Worm (Caenorhabditis elegans) whole organism, L1 larva: ENCODE measurements around the gene ZK666.2.

Experiments
- F16B12.6 ChIP-seq: fragments of 150-350 bp; optimal IDR thresholded peaks from 2 replicates; lab custom pipeline; 2014; ENCODE audit warnings: missing biosample characterization, missing genetic modification characterization
- ama-1 ChIP-seq: fragments of 150-350 bp; optimal IDR thresholded peaks from 2 replicates; lab custom pipeline; 2014
- ceh-90 ChIP-seq: sonication (generic microtip); optimal IDR thresholded peaks from 2 replicates; lab custom pipeline; 2016; ENCODE audit warnings: missing genetic modification characterization, missing compliant biosample characterization
- lsy-2 ChIP-seq, 2 experiments: fragments of 150-350 bp; optimal IDR thresholded peaks; 2 replicates each; lab custom pipeline; 2014; ENCODE audit warnings: missing biosample characterization in 2 of 2, missing genetic modification characterization in 2 of 2
- pqm-1 ChIP-seq: sonication (generic microtip); optimal IDR thresholded peaks from 3 replicates; lab custom pipeline; 2017; ENCODE audit warnings: missing biosample characterization, missing genetic modification characterization
- xbp-1 ChIP-seq: sonication (generic microtip); optimal IDR thresholded peaks from 2 replicates; lab custom pipeline; 2016; ENCODE audit warnings: missing genetic modification characterization, missing compliant biosample characterization
- ztf-11 ChIP-seq, 2 experiments: sonication (generic microtip); optimal IDR thresholded peaks; 2 replicates each; lab custom pipeline; 2016 to 2017; ENCODE audit warnings: missing genetic modification characterization in 2 of 2, missing biosample characterization in 1 of 2, missing compliant biosample characterization in 1 of 2

DNA sequence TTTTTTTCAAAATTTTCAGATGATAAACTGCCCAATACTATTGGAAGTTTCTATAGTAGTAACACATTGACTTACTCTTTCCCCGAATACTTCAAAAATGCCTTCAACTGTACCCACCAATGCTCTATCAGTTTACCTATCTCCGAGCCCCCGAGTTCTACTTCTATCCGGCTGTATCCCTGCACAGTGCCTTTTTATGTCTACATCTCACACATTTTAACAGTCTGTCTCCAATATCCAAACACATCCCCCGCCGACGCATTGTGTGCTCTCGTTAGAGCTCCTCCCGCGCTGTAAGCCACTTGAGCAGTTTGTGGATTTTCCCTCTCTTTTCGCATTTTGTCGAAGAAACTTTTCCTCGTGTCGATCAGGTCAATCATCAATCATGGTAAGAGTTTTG lies 5.1 kb downstream of the ZK666.2 start, which contains the start of gene tnc-2:
- TF ChIP-seq ztf-11 (tag; optimal IDR thresholded peaks at IDR 0.05; lab: Kevin White, UChicago): no peak
- no peak for TF ChIP-seq ama-1 (lab: Kevin White, UChicago)
- TF ChIP-seq lsy-2 (tag; optimal IDR thresholded peaks at IDR 0.05; lab: Kevin White, UChicago): no peak
- no peak for TF ChIP-seq pqm-1 (tag; lab: Kevin White, UChicago)
- TF ChIP-seq ceh-90 (tag; lab: Kevin White, UChicago): no peak
- TF ChIP-seq xbp-1 (tag; lab: Kevin White, UChicago): no peak
- no peak for TF ChIP-seq F16B12.6 (tag; lab: Kevin White, UChicago)
